Fruit fly (Drosophila melanogaster) whole organism, embryonic: ENCODE data around the gene CG42841.

Experiments
- CG14014 ChIP-seq: fragments of 200-800 bp; sonication (Bioruptor generic); IDR thresholded peaks from 2 replicates; pipeline ENCODE4 v1.3.6; 2022; ENCODE audit warnings: missing biosample characterization, missing genetic modification characterization
- CG15601 ChIP-seq: fragments of 200-800 bp; sonication (Bioruptor generic); optimal IDR thresholded peaks from 3 replicates; lab custom pipeline; 2019; ENCODE audit warnings: missing biosample characterization, mild to moderate bottlenecking, missing genetic modification characterization, moderate library complexity
- CG1602 ChIP-seq: fragments of 200-800 bp; sonication (Bioruptor generic); optimal IDR thresholded peaks from 3 replicates; lab custom pipeline; 2016; ENCODE audit warnings: missing biosample characterization, missing genetic modification characterization
- CG18262 ChIP-seq: fragments of 200-800 bp; optimal IDR thresholded peaks from 3 replicates; lab custom pipeline; 2019; ENCODE audit warnings: missing biosample characterization, mild to moderate bottlenecking, missing genetic modification characterization, moderate library complexity
- CG18619 ChIP-seq: fragments of 200-800 bp; sonication (Bioruptor generic); optimal IDR thresholded peaks from 3 replicates; lab custom pipeline; 2017; ENCODE audit warnings: missing biosample characterization, mild to moderate bottlenecking, missing genetic modification characterization
- CG33213 ChIP-seq: fragments of 200-800 bp; sonication (Bioruptor generic); optimal IDR thresholded peaks from 3 replicates; lab custom pipeline; 2016; ENCODE audit warnings: missing biosample characterization, missing genetic modification characterization
- CG4404 ChIP-seq: fragments of 200-800 bp; sonication (Bioruptor generic); IDR thresholded peaks from 2 replicates; pipeline ENCODE4 v1.3.6; 2022; ENCODE audit warnings: missing biosample characterization, missing genetic modification characterization
- CG5953 ChIP-seq: fragments of 200-800 bp; sonication (Bioruptor generic); IDR thresholded peaks from 2 replicates; pipeline ENCODE4 v1.3.6; 2022; ENCODE audit warnings: missing biosample characterization, missing genetic modification characterization
- CG6765 ChIP-seq: fragments of 200-800 bp; sonication (Bioruptor generic); optimal IDR thresholded peaks from 3 replicates; lab custom pipeline; 2017; ENCODE audit warnings: missing biosample characterization, mild to moderate bottlenecking, missing genetic modification characterization
- CG7271 ChIP-seq: fragments of 200-800 bp; sonication (Bioruptor generic); optimal IDR thresholded peaks from 2 replicates; lab custom pipeline; 2018; ENCODE audit warnings: missing biosample characterization, mild to moderate bottlenecking, missing genetic modification characterization, moderate library complexity
- CG8281 ChIP-seq: fragments of 200-800 bp; sonication (Bioruptor generic); optimal IDR thresholded peaks from 2 replicates; lab custom pipeline; 2018; ENCODE audit warnings: missing biosample characterization, mild to moderate bottlenecking, missing genetic modification characterization, moderate library complexity
- CG8359 ChIP-seq: fragments of 200-800 bp; sonication (Bioruptor generic); optimal IDR thresholded peaks from 2 replicates; lab custom pipeline; 2017; ENCODE audit warnings: missing biosample characterization, mild to moderate bottlenecking, missing genetic modification characterization, borderline replicate concordance
- CG9215 ChIP-seq: fragments of 200-800 bp; sonication (Bioruptor generic); IDR thresholded peaks from 2 replicates; pipeline ENCODE4 v1.3.6; 2022; ENCODE audit warnings: missing biosample characterization, missing genetic modification characterization
- CG9797 ChIP-seq: fragments of 200-800 bp; sonication (Bioruptor generic); optimal IDR thresholded peaks from 3 replicates; lab custom pipeline; 2018; ENCODE audit warnings: missing biosample characterization, mild to moderate bottlenecking, missing genetic modification characterization
- Deaf1 ChIP-seq: fragments of 200-800 bp; optimal IDR thresholded peaks from 3 replicates; lab custom pipeline; 2019; ENCODE audit warnings: missing biosample characterization, mild to moderate bottlenecking, missing genetic modification characterization, moderate library complexity
- Dfd ChIP-seq, 2 experiments: fragments of >200 bp; optimal IDR thresholded peaks; 2 replicates each; lab custom pipeline; 2017; ENCODE audit warnings: missing biosample characterization in 2 of 2, missing genetic modification characterization in 2 of 2
- ERR ChIP-seq: fragments of 200-800 bp; sonication (Bioruptor generic); optimal IDR thresholded peaks from 2 replicates; lab custom pipeline; 2016; ENCODE audit warnings: missing biosample characterization, missing genetic modification characterization
- GATAe ChIP-seq: fragments of 200-800 bp; sonication (Bioruptor generic); conservative IDR thresholded peaks from 2 replicates; pipeline ENCODE4 v1.3.6; 2022; ENCODE audit warnings: missing biosample characterization, missing genetic modification characterization
- HLH4C ChIP-seq: fragments of 200-800 bp; sonication (Bioruptor generic); IDR thresholded peaks from 3 replicates; pipeline ENCODE4 v1.3.6; 2022; ENCODE audit warnings: missing biosample characterization, missing genetic modification characterization; ENCODE audit not compliant: partially characterized antibody
- HmgZ ChIP-seq: fragments of 200-800 bp; sonication (Bioruptor generic); optimal IDR thresholded peaks from 2 replicates; lab custom pipeline; 2018; ENCODE audit warnings: missing biosample characterization, mild to moderate bottlenecking, missing genetic modification characterization
- Hmr ChIP-seq: fragments of 200-800 bp; sonication (Bioruptor generic); optimal IDR thresholded peaks from 3 replicates; lab custom pipeline; 2017; ENCODE audit warnings: mild to moderate bottlenecking, missing biosample characterization, missing genetic modification reagents, missing genetic modification characterization
- Hmx ChIP-seq: fragments of 200-800 bp; sonication (Bioruptor generic); optimal IDR thresholded peaks from 2 replicates; lab custom pipeline; 2016; ENCODE audit warnings: missing biosample characterization, missing genetic modification characterization
- Jarid2 ChIP-seq: fragments of 200-800 bp; sonication (Bioruptor generic); optimal IDR thresholded peaks from 3 replicates; lab custom pipeline; 2017; ENCODE audit warnings: mild to moderate bottlenecking, missing biosample characterization, missing genetic modification reagents, missing genetic modification characterization
- MESR4 ChIP-seq: fragments of 200-800 bp; sonication (Bioruptor generic); optimal IDR thresholded peaks from 2 replicates; lab custom pipeline; 2018; ENCODE audit warnings: missing biosample characterization, mild to moderate bottlenecking, missing genetic modification characterization, moderate library complexity
- Nf-YC ChIP-seq: fragments of 200-800 bp; optimal IDR thresholded peaks from 3 replicates; lab custom pipeline; 2019; ENCODE audit warnings: missing biosample characterization, mild to moderate bottlenecking, missing genetic modification characterization, moderate library complexity
- Poxn ChIP-seq: fragments of 200-800 bp; sonication (Bioruptor generic); IDR thresholded peaks from 2 replicates; pipeline ENCODE4 v1.3.6; 2022; ENCODE audit warnings: missing biosample characterization, missing genetic modification characterization
- Sin3A ChIP-seq: fragments of >200 bp; optimal IDR thresholded peaks from 2 replicates; lab custom pipeline; 2018
- Sox100B ChIP-seq: fragments of 200-800 bp; sonication (Bioruptor generic); optimal IDR thresholded peaks from 3 replicates; lab custom pipeline; 2018; ENCODE audit warnings: missing biosample characterization, mild to moderate bottlenecking, missing genetic modification characterization
- Stat92E ChIP-seq, 3 experiments: fragments of >200 bp in 2 of 3; fragments of 200-800 bp in 1 of 3; sonication (Bioruptor generic) in 1 of 3; optimal IDR thresholded peaks; 2 replicates each; lab custom pipeline; 2017 to 2019; ENCODE audit warnings: missing biosample characterization in 3 of 3, missing genetic modification characterization in 3 of 3, mild to moderate bottlenecking in 1 of 3, moderate library complexity in 1 of 3
- Tbp ChIP-seq: fragments of >200 bp; optimal IDR thresholded peaks from 2 replicates; lab custom pipeline; 2018; ENCODE audit warnings: missing biosample characterization, missing genetic modification characterization
- Xbp1 ChIP-seq: fragments of 200-800 bp; sonication (Bioruptor generic); optimal IDR thresholded peaks from 3 replicates; lab custom pipeline; 2016; ENCODE audit warnings: missing biosample characterization, mild to moderate bottlenecking, missing genetic modification characterization
- ac ChIP-seq: fragments of 200-800 bp; sonication (Bioruptor generic); optimal IDR thresholded peaks from 3 replicates; lab custom pipeline; 2017; ENCODE audit warnings: missing biosample characterization, mild to moderate bottlenecking, missing genetic modification characterization
- ato ChIP-seq: fragments of 200-800 bp; sonication (Bioruptor generic); IDR thresholded peaks from 2 replicates; pipeline ENCODE4 v1.3.6; 2022; ENCODE audit warnings: missing biosample characterization, missing genetic modification characterization; ENCODE audit not compliant: partially characterized antibody
- az2 ChIP-seq: fragments of 200-800 bp; sonication (Bioruptor generic); optimal IDR thresholded peaks from 3 replicates; lab custom pipeline; 2016; ENCODE audit warnings: missing biosample characterization, missing genetic modification characterization
- dimm ChIP-seq: fragments of 200-800 bp; sonication (Bioruptor generic); IDR thresholded peaks from 2 replicates; pipeline ENCODE4 v1.3.6; 2022; ENCODE audit warnings: missing biosample characterization, missing genetic modification characterization
- en ChIP-seq: fragments of 200-800 bp; sonication (Bioruptor generic); optimal IDR thresholded peaks from 2 replicates; lab custom pipeline; 2016; ENCODE audit warnings: missing biosample characterization, missing genetic modification characterization
- eve ChIP-seq, 2 experiments: fragments of >200 bp; optimal IDR thresholded peaks; 2 replicates each; lab custom pipeline; 2017; ENCODE audit warnings: missing biosample characterization in 2 of 2, missing genetic modification characterization in 2 of 2
- ham ChIP-seq: fragments of 200-800 bp; sonication (Bioruptor generic); IDR thresholded peaks from 2 replicates; pipeline ENCODE4 v1.3.6; 2022; ENCODE audit warnings: missing biosample characterization, missing genetic modification characterization
- hkb ChIP-seq, 2 experiments: fragments of 200-800 bp in 1 of 2; fragments of >200 bp in 1 of 2; sonication (Bioruptor generic) in 1 of 2; IDR thresholded peaks in 1 of 2; optimal IDR thresholded peaks in 1 of 2; 2 replicates each; pipeline versions ENCODE4 v1.3.6 to Lab custom; 2017 to 2022; ENCODE audit warnings: missing biosample characterization in 1 of 2, missing genetic modification characterization in 1 of 2
- jigr1 ChIP-seq: fragments of 200-800 bp; sonication (Bioruptor generic); IDR thresholded peaks from 3 replicates; pipeline ENCODE4 v1.3.6; 2022; ENCODE audit warnings: missing biosample characterization, missing genetic modification characterization
- knrl ChIP-seq: fragments of 200-800 bp; sonication (Bioruptor generic); IDR thresholded peaks from 3 replicates; pipeline ENCODE4 v1.3.6; 2022; ENCODE audit warnings: missing biosample characterization, missing genetic modification characterization; ENCODE audit not compliant: partially characterized antibody
- lmd ChIP-seq: fragments of 200-800 bp; sonication (Bioruptor generic); IDR thresholded peaks from 2 replicates; pipeline ENCODE4 v1.3.6; 2022; ENCODE audit warnings: missing biosample characterization, missing genetic modification characterization
- luna ChIP-seq: fragments of 200-800 bp; sonication (Bioruptor generic); optimal IDR thresholded peaks from 2 replicates; lab custom pipeline; 2016; ENCODE audit warnings: missing biosample characterization, missing genetic modification characterization
- nau ChIP-seq: fragments of 200-800 bp; sonication (Bioruptor generic); optimal IDR thresholded peaks from 3 replicates; lab custom pipeline; 2017; ENCODE audit warnings: missing biosample characterization, mild to moderate bottlenecking, missing genetic modification characterization, missing genetic modification reagents
- onecut ChIP-seq: fragments of 200-800 bp; sonication (Bioruptor generic); IDR thresholded peaks from 2 replicates; pipeline ENCODE4 v1.3.6; 2022; ENCODE audit warnings: missing biosample characterization, missing genetic modification characterization
- pfk ChIP-seq: fragments of 200-800 bp; sonication (Bioruptor generic); optimal IDR thresholded peaks from 2 replicates; lab custom pipeline; 2018; ENCODE audit warnings: missing biosample characterization, mild to moderate bottlenecking, missing genetic modification characterization, moderate library complexity
- pita ChIP-seq: fragments of 200-800 bp; sonication (Bioruptor generic); optimal IDR thresholded peaks from 2 replicates; lab custom pipeline; 2017; ENCODE audit warnings: missing biosample characterization, mild to moderate bottlenecking, missing genetic modification characterization
- pzg ChIP-seq: fragments of 200-800 bp; sonication (Bioruptor generic); optimal IDR thresholded peaks from 3 replicates; lab custom pipeline; 2018; ENCODE audit warnings: missing biosample characterization, mild to moderate bottlenecking, missing genetic modification characterization, moderate library complexity
- seq ChIP-seq: fragments of 200-800 bp; sonication (Bioruptor generic); IDR thresholded peaks from 2 replicates; pipeline ENCODE4 v1.3.6; 2022; ENCODE audit warnings: missing biosample characterization, missing genetic modification characterization
- shn ChIP-seq: fragments of 200-800 bp; sonication (Bioruptor generic); optimal IDR thresholded peaks from 3 replicates; lab custom pipeline; 2016; ENCODE audit warnings: missing biosample characterization, missing genetic modification characterization
- trh ChIP-seq: fragments of 200-800 bp; sonication (Bioruptor generic); optimal IDR thresholded peaks from 2 replicates; lab custom pipeline; 2016; ENCODE audit warnings: missing biosample characterization, missing genetic modification characterization
- vvl ChIP-seq: fragments of 200-800 bp; sonication (Bioruptor generic); IDR thresholded peaks from 2 replicates; pipeline ENCODE4 v1.3.6; 2022; ENCODE audit warnings: missing biosample characterization, missing genetic modification characterization

The CG42841 gene

dm6 chr3L:1964099-1964498 lies 41.4 kb downstream of the CG42841 start, which contains the start of gene mv (continued):
- no peak for TF ChIP-seq az2 (GFP tag; lab: Kevin White, UChicago)
- TF ChIP-seq jigr1 (GFP tag; lab: Robert Waterston, UW) = no peak
- TF ChIP-seq knrl = no peak
- no peak for TF ChIP-seq Hmr (GFP tag; lab: Kevin White, UChicago)
- TF ChIP-seq seq (GFP tag; lab: Robert Waterston, UW) = no peak
- TF ChIP-seq dimm (GFP tag; lab: Robert Waterston, UW) = no peak
- TF ChIP-seq Sox100B (GFP tag; lab: Kevin White, UChicago) = no peak
- peak in 1 of 3 experiments; percentile 61 for TF ChIP-seq Stat92E (GFP tag; optimal IDR thresholded peaks at IDR 0.05; lab: Kevin White, UChicago)
- TF ChIP-seq Sin3A = no peak
- TF ChIP-seq HmgZ (tag; lab: Kevin White, UChicago) = peak; percentile 18
- no peak for TF ChIP-seq Dfd (GFP tag; optimal IDR thresholded peaks at IDR 0.05; lab: Kevin White, UChicago)
- no peak for TF ChIP-seq CG6765 (GFP tag; lab: Kevin White, UChicago)
- no peak for TF ChIP-seq CG14014 (GFP tag; lab: Robert Waterston, UW)
- no peak for TF ChIP-seq en
- TF ChIP-seq CG5953 (GFP tag; lab: Robert Waterston, UW) = no peak
- no peak for TF ChIP-seq pita (GFP tag; lab: Kevin White, UChicago)
- TF ChIP-seq pzg (GFP tag; lab: Kevin White, UChicago) = peak; percentile 52
- 0 out of 2 replicates have a peak, but pooled peaks have one; percentile 20 for TF ChIP-seq onecut (GFP tag; lab: Robert Waterston, UW)
- peak; percentile 6 for TF ChIP-seq hkb (optimal IDR thresholded peaks at IDR 0.05; lab: Kevin White, UChicago)
- TF ChIP-seq hkb (GFP tag; IDR thresholded peaks at IDR 0.05; lab: Robert Waterston, UW) = no peak
- TF ChIP-seq CG8281 (tag; lab: Kevin White, UChicago) = no peak
- no peak for TF ChIP-seq Tbp
- TF ChIP-seq nau (GFP tag; lab: Kevin White, UChicago) = no peak
- no peak for TF ChIP-seq ERR (GFP tag; lab: Kevin White, UChicago)
- no peak for TF ChIP-seq luna (GFP tag; lab: Kevin White, UChicago)
- no peak for TF ChIP-seq CG9215 (GFP tag; lab: Robert Waterston, UW)
- peak; percentile 16 for TF ChIP-seq MESR4 (GFP tag; lab: Kevin White, UChicago)
- no peak for TF ChIP-seq CG18619 (GFP tag; lab: Kevin White, UChicago)
- TF ChIP-seq CG33213 (GFP tag; lab: Kevin White, UChicago) = no peak
- TF ChIP-seq Jarid2 (GFP tag; lab: Kevin White, UChicago) = peak; percentile 37
- TF ChIP-seq CG8359 = no peak
- no peak for TF ChIP-seq ac (GFP tag; lab: Kevin White, UChicago)
- TF ChIP-seq HLH4C (GFP tag; lab: Robert Waterston, UW) = no peak
- no peak for TF ChIP-seq CG15601
- no peak for TF ChIP-seq pfk
- no peak for TF ChIP-seq Hmx (GFP tag; lab: Kevin White, UChicago)
- no peak for TF ChIP-seq lmd (GFP tag; lab: Robert Waterston, UW)
- TF ChIP-seq CG1602 (GFP tag; lab: Kevin White, UChicago) = no peak
- no peak for TF ChIP-seq Xbp1
- TF ChIP-seq CG9797 (GFP tag; lab: Kevin White, UChicago) = peak; percentile 61
- no peak for TF ChIP-seq Nf-YC (tag; lab: Kevin White, UChicago)
- TF ChIP-seq CG4404 (GFP tag; lab: Robert Waterston, UW) = no peak
- no peak for TF ChIP-seq vvl (GFP tag; lab: Robert Waterston, UW)
- no peak for TF ChIP-seq Poxn (GFP tag; lab: Robert Waterston, UW)
- no peak for TF ChIP-seq ham (GFP tag; lab: Robert Waterston, UW)
- TF ChIP-seq ato (GFP tag; lab: Robert Waterston, UW) = no peak
- no peak for TF ChIP-seq eve (GFP tag; optimal IDR thresholded peaks at IDR 0.05; lab: Kevin White, UChicago)
- peak; percentile 13 for TF ChIP-seq CG18262 (tag; lab: Kevin White, UChicago)
- TF ChIP-seq shn (GFP tag; lab: Kevin White, UChicago) = no peak
- TF ChIP-seq CG7271 (tag; lab: Kevin White, UChicago) = no peak
- TF ChIP-seq Deaf1 = no peak
- TF ChIP-seq trh (GFP tag; lab: Kevin White, UChicago) = no peak
- TF ChIP-seq GATAe (GFP tag; lab: Robert Waterston, UW) = no peak
